Fruit fly (Drosophila melanogaster) whole organism, embryonic: ENCODE measurements around the gene Rad60.
A peak's percentile ranks its signal among the peaks of the same experiment; 100 is the strongest.

ENCODE experiments used
- Atf-2 ChIP-seq: fragments of 200-800 bp; sonication (Bioruptor generic); optimal IDR thresholded peaks from 2 replicates; lab custom pipeline; 2016; ENCODE audit warnings: missing biosample characterization, missing genetic modification characterization
- B-H1 ChIP-seq: fragments of 200-800 bp; sonication (Bioruptor generic); IDR thresholded peaks from 3 replicates; pipeline ENCODE4 v1.3.6; 2022; ENCODE audit warnings: missing biosample characterization, missing genetic modification characterization
- CG10209 ChIP-seq: fragments of 200-800 bp; sonication (Bioruptor generic); optimal IDR thresholded peaks from 3 replicates; lab custom pipeline; 2017; ENCODE audit warnings: missing biosample characterization, mild to moderate bottlenecking, missing genetic modification characterization, missing genetic modification reagents
- CG10565 ChIP-seq: fragments of 200-800 bp; sonication (Bioruptor generic); optimal IDR thresholded peaks from 3 replicates; lab custom pipeline; 2016; ENCODE audit warnings: missing biosample characterization, mild to moderate bottlenecking, missing genetic modification characterization
- CG14014 ChIP-seq: fragments of 200-800 bp; sonication (Bioruptor generic); IDR thresholded peaks from 2 replicates; pipeline ENCODE4 v1.3.6; 2022; ENCODE audit warnings: missing biosample characterization, missing genetic modification characterization
- CG15073 ChIP-seq: fragments of 200-800 bp; sonication (Bioruptor generic); optimal IDR thresholded peaks from 2 replicates; lab custom pipeline; 2016; ENCODE audit warnings: missing biosample characterization, missing genetic modification characterization
- CG15696 ChIP-seq: fragments of 200-800 bp; sonication (Bioruptor generic); optimal IDR thresholded peaks from 2 replicates; lab custom pipeline; 2019; ENCODE audit warnings: missing biosample characterization, mild to moderate bottlenecking, missing genetic modification characterization, moderate library complexity
- CG16863 ChIP-seq: fragments of 200-800 bp; sonication (Bioruptor generic); optimal IDR thresholded peaks from 3 replicates; lab custom pipeline; 2016; ENCODE audit warnings: missing biosample characterization, missing genetic modification characterization
- CG2120 ChIP-seq: fragments of 200-800 bp; sonication (Bioruptor generic); optimal IDR thresholded peaks from 3 replicates; lab custom pipeline; 2016; ENCODE audit warnings: missing biosample characterization, missing genetic modification characterization
- CG2202 ChIP-seq: fragments of 200-800 bp; sonication (Bioruptor generic); optimal IDR thresholded peaks from 2 replicates; lab custom pipeline; 2018; ENCODE audit warnings: missing biosample characterization, mild to moderate bottlenecking, missing genetic modification characterization
- CG30020 ChIP-seq: fragments of 200-800 bp; optimal IDR thresholded peaks from 2 replicates; lab custom pipeline; 2019; ENCODE audit warnings: missing biosample characterization, mild to moderate bottlenecking, missing genetic modification characterization, moderate library complexity
- CG31441 ChIP-seq: fragments of 200-800 bp; sonication (Bioruptor generic); IDR thresholded peaks from 2 replicates; pipeline ENCODE4 v1.3.6; 2022; ENCODE audit warnings: missing biosample characterization, missing genetic modification characterization
- CG4617 ChIP-seq: fragments of 200-800 bp; sonication (Bioruptor generic); optimal IDR thresholded peaks from 3 replicates; lab custom pipeline; 2016; ENCODE audit warnings: missing biosample characterization, missing genetic modification characterization, borderline replicate concordance
- CG5953 ChIP-seq: fragments of 200-800 bp; sonication (Bioruptor generic); IDR thresholded peaks from 2 replicates; pipeline ENCODE4 v1.3.6; 2022; ENCODE audit warnings: missing biosample characterization, missing genetic modification characterization
- CG6654 ChIP-seq: fragments of 200-800 bp; sonication (Bioruptor generic); optimal IDR thresholded peaks from 2 replicates; lab custom pipeline; 2017; ENCODE audit warnings: missing biosample characterization, mild to moderate bottlenecking, missing genetic modification characterization
- CG7556 ChIP-seq: fragments of 200-800 bp; sonication (Bioruptor generic); optimal IDR thresholded peaks from 2 replicates; lab custom pipeline; 2017; ENCODE audit warnings: missing biosample characterization, mild to moderate bottlenecking, missing genetic modification characterization
- CG7786 ChIP-seq: fragments of 200-800 bp; sonication (Bioruptor generic); optimal IDR thresholded peaks from 2 replicates; lab custom pipeline; 2016; ENCODE audit warnings: missing biosample characterization, missing genetic modification characterization
- CG7928 ChIP-seq: fragments of 200-800 bp; sonication (Bioruptor generic); optimal IDR thresholded peaks from 2 replicates; lab custom pipeline; 2017; ENCODE audit warnings: missing biosample characterization, mild to moderate bottlenecking, missing genetic modification characterization
- CG8944 ChIP-seq: fragments of 200-800 bp; sonication (Bioruptor generic); optimal IDR thresholded peaks from 3 replicates; lab custom pipeline; 2016; ENCODE audit warnings: missing biosample characterization, missing genetic modification characterization
- CG9437 ChIP-seq: fragments of 200-800 bp; sonication (Bioruptor generic); optimal IDR thresholded peaks from 2 replicates; lab custom pipeline; 2018; ENCODE audit warnings: missing biosample characterization, mild to moderate bottlenecking, missing genetic modification characterization
- CG9609 ChIP-seq: fragments of 200-800 bp; sonication (Bioruptor generic); optimal IDR thresholded peaks from 3 replicates; lab custom pipeline; 2016; ENCODE audit warnings: missing biosample characterization, missing genetic modification characterization
- CG9727 ChIP-seq: fragments of 200-800 bp; sonication (Bioruptor generic); optimal IDR thresholded peaks from 3 replicates; lab custom pipeline; 2017; ENCODE audit warnings: missing biosample characterization, mild to moderate bottlenecking, missing genetic modification characterization
- CTCF ChIP-seq: fragments of 200-800 bp; sonication (Bioruptor generic); optimal IDR thresholded peaks from 2 replicates; lab custom pipeline; 2017; ENCODE audit warnings: missing biosample characterization, mild to moderate bottlenecking, missing genetic modification characterization, moderate library complexity
- Dp ChIP-seq: fragments of 200-800 bp; sonication (Bioruptor generic); optimal IDR thresholded peaks from 2 replicates; lab custom pipeline; 2018; ENCODE audit warnings: missing biosample characterization, mild to moderate bottlenecking, missing genetic modification characterization, moderate library complexity
- E2f1 ChIP-seq: fragments of 200-800 bp; sonication (Bioruptor generic); IDR thresholded peaks from 2 replicates; pipeline ENCODE4 v1.3.6; 2022; ENCODE audit warnings: missing biosample characterization, missing genetic modification characterization
- HLH3B ChIP-seq: fragments of 200-800 bp; sonication (Bioruptor generic); IDR thresholded peaks from 2 replicates; pipeline ENCODE4 v1.3.6; 2022; ENCODE audit warnings: missing biosample characterization, missing genetic modification characterization
- Hr39 ChIP-seq: fragments of >200 bp; optimal IDR thresholded peaks from 2 replicates; lab custom pipeline; 2017
- MTF-1 ChIP-seq: fragments of 200-800 bp; sonication (Bioruptor generic); optimal IDR thresholded peaks from 2 replicates; lab custom pipeline; 2018; ENCODE audit warnings: missing biosample characterization, mild to moderate bottlenecking, missing genetic modification characterization, borderline replicate concordance
- Mad ChIP-seq: fragments of 200-800 bp; sonication (Bioruptor generic); optimal IDR thresholded peaks from 2 replicates; lab custom pipeline; 2016; ENCODE audit warnings: missing biosample characterization, missing genetic modification characterization
- PHDP ChIP-seq: fragments of 200-800 bp; sonication (Bioruptor generic); optimal IDR thresholded peaks from 3 replicates; lab custom pipeline; 2018; ENCODE audit warnings: missing biosample characterization, mild to moderate bottlenecking, missing genetic modification characterization, moderate library complexity
- Poxn ChIP-seq: fragments of 200-800 bp; sonication (Bioruptor generic); IDR thresholded peaks from 2 replicates; pipeline ENCODE4 v1.3.6; 2022; ENCODE audit warnings: missing biosample characterization, missing genetic modification characterization
- amos ChIP-seq: fragments of 200-800 bp; sonication (Bioruptor generic); IDR thresholded peaks from 2 replicates; pipeline ENCODE4 v1.3.6; 2022; ENCODE audit warnings: missing biosample characterization, missing genetic modification characterization; ENCODE audit not compliant: partially characterized antibody
- btn ChIP-seq: fragments of 200-800 bp; sonication (Bioruptor generic); optimal IDR thresholded peaks from 2 replicates; lab custom pipeline; 2016; ENCODE audit warnings: missing biosample characterization, missing genetic modification characterization
- chm ChIP-seq: fragments of 200-800 bp; sonication (Bioruptor generic); IDR thresholded peaks from 2 replicates; pipeline ENCODE4 v1.3.6; 2022; ENCODE audit warnings: missing biosample characterization, missing genetic modification characterization
- crp ChIP-seq, 2 experiments: fragments of 200-800 bp; sonication (Bioruptor generic); optimal IDR thresholded peaks; 2 replicates in 1 of 2; 3 replicates in 1 of 2; lab custom pipeline; 2017; ENCODE audit warnings: missing biosample characterization in 2 of 2, missing genetic modification characterization in 2 of 2, mild to moderate bottlenecking in 1 of 2, moderate library complexity in 1 of 2
- cwo ChIP-seq: fragments of 200-800 bp; sonication (Bioruptor generic); optimal IDR thresholded peaks from 3 replicates; lab custom pipeline; 2017; ENCODE audit warnings: missing biosample characterization, missing genetic modification characterization, mild to moderate bottlenecking, moderate library complexity, missing genetic modification reagents
- dm ChIP-seq: fragments of 200-800 bp; sonication (Bioruptor generic); optimal IDR thresholded peaks from 3 replicates; lab custom pipeline; 2016; ENCODE audit warnings: missing biosample characterization, missing genetic modification characterization
- ems ChIP-seq: fragments of 200-800 bp; sonication (Bioruptor generic); optimal IDR thresholded peaks from 3 replicates; lab custom pipeline; 2016; ENCODE audit warnings: missing biosample characterization, missing genetic modification characterization
- eve ChIP-seq, 2 experiments: fragments of >200 bp; optimal IDR thresholded peaks; 2 replicates each; lab custom pipeline; 2017; ENCODE audit warnings: missing biosample characterization in 2 of 2, missing genetic modification characterization in 2 of 2
- fru ChIP-seq: fragments of >200 bp; optimal IDR thresholded peaks from 2 replicates; lab custom pipeline; 2017
- gce ChIP-seq: fragments of 200-800 bp; sonication (Bioruptor generic); IDR thresholded peaks from 3 replicates; pipeline ENCODE4 v1.3.6; 2022; ENCODE audit warnings: missing biosample characterization, missing genetic modification characterization
- hkb ChIP-seq, 2 experiments: fragments of 200-800 bp in 1 of 2; fragments of >200 bp in 1 of 2; sonication (Bioruptor generic) in 1 of 2; IDR thresholded peaks in 1 of 2; optimal IDR thresholded peaks in 1 of 2; 2 replicates each; pipeline versions ENCODE4 v1.3.6 to Lab custom; 2017 to 2022; ENCODE audit warnings: missing biosample characterization in 1 of 2, missing genetic modification characterization in 1 of 2
- ind ChIP-seq: fragments of 200-800 bp; sonication (Bioruptor generic); optimal IDR thresholded peaks from 3 replicates; lab custom pipeline; 2016; ENCODE audit warnings: missing biosample characterization, missing genetic modification characterization
- lmd ChIP-seq: fragments of 200-800 bp; sonication (Bioruptor generic); IDR thresholded peaks from 2 replicates; pipeline ENCODE4 v1.3.6; 2022; ENCODE audit warnings: missing biosample characterization, missing genetic modification characterization
- nom ChIP-seq: fragments of 200-800 bp; sonication (Bioruptor generic); optimal IDR thresholded peaks from 2 replicates; lab custom pipeline; 2017; ENCODE audit warnings: missing biosample characterization, missing genetic modification characterization, mild to moderate bottlenecking, moderate library complexity, missing genetic modification reagents
- org-1 ChIP-seq: fragments of 200-800 bp; sonication (Bioruptor generic); optimal IDR thresholded peaks from 2 replicates; lab custom pipeline; 2017; ENCODE audit warnings: missing biosample characterization, missing genetic modification characterization
- pfk ChIP-seq: fragments of 200-800 bp; sonication (Bioruptor generic); optimal IDR thresholded peaks from 2 replicates; lab custom pipeline; 2018; ENCODE audit warnings: missing biosample characterization, mild to moderate bottlenecking, missing genetic modification characterization, moderate library complexity
- phol ChIP-seq: fragments of 200-800 bp; sonication (Bioruptor generic); optimal IDR thresholded peaks from 3 replicates; lab custom pipeline; 2018; ENCODE audit warnings: missing biosample characterization, mild to moderate bottlenecking, missing genetic modification characterization, moderate library complexity
- schlank ChIP-seq: fragments of 200-800 bp; sonication (Bioruptor generic); optimal IDR thresholded peaks from 2 replicates; lab custom pipeline; 2018; ENCODE audit warnings: missing biosample characterization, mild to moderate bottlenecking, missing genetic modification characterization
- slou ChIP-seq: fragments of 200-800 bp; sonication (Bioruptor generic); optimal IDR thresholded peaks from 3 replicates; lab custom pipeline; 2016; ENCODE audit warnings: missing biosample characterization, missing genetic modification characterization
- vvl ChIP-seq: fragments of 200-800 bp; sonication (Bioruptor generic); IDR thresholded peaks from 2 replicates; pipeline ENCODE4 v1.3.6; 2022; ENCODE audit warnings: missing biosample characterization, missing genetic modification characterization
- zfh1 ChIP-seq: fragments of 200-800 bp; sonication (Bioruptor generic); IDR thresholded peaks from 3 replicates; pipeline ENCODE4 v1.3.6; 2022; ENCODE audit warnings: missing biosample characterization, missing genetic modification characterization

Rad60 gene

DNA sequence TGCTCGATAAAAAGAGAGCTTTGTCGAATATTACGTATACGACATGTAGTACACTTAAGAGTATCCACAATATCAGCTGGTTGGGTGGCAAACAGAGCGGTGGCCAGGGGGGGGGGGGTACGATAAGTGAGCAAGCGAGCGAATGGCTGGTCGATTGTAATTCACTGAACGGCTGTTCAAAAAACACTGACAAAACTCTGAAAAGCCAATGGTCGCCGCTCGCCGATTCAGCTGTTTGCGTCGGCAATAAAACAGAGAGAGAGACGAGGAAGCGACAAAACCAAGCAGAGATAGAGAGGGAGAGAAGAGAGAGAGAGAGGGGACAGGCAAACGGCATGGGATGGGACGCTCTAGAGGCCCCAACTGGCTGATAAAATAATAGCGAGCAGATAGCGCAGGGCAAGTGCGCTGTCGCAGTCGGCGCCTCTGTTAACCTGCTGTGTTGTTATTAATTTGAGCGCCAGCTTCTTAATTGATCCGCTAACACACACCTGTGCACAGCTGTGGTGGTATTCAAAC lies 24.7 kb downstream of the Rad60 start, which contains the start of gene cnc (continued):
- TF ChIP-seq eve (GFP tag; optimal IDR thresholded peaks at IDR 0.05; lab: Kevin White, UChicago) (no peak), CG7928 (GFP tag; lab: Kevin White, UChicago) (peak; percentile 24), CTCF (GFP tag; lab: Kevin White, UChicago) (no peak), CG7786 (GFP tag; lab: Kevin White, UChicago) (no peak), CG4617 (no peak), CG14014 (no peak), MTF-1 (GFP tag; lab: Kevin White, UChicago) (peak; percentile 18), btn (GFP tag; lab: Kevin White, UChicago) (no peak), E2f1 (peak; percentile 21; the same call in 1 of the 2 replicates), CG10565 (no peak), Mad (GFP tag; lab: Kevin White, UChicago) (no peak), CG9609 (GFP tag; lab: Kevin White, UChicago) (no peak), CG2120 (peak; percentile 40), slou (GFP tag; lab: Kevin White, UChicago) (no peak), Poxn (GFP tag; lab: Robert Waterston, UW) (no peak), CG15696 (tag; lab: Kevin White, UChicago) (no peak), Dp (GFP tag; lab: Kevin White, UChicago) (no peak), nom (no peak), zfh1 (GFP tag; lab: Robert Waterston, UW) (no peak), CG2202 (no peak), HLH3B (GFP tag; lab: Robert Waterston, UW) (no peak), CG7556 (GFP tag; lab: Kevin White, UChicago) (no peak), CG5953 (0 out of 2 replicates have a peak, but pooled peaks have one; percentile 5), Hr39 (no peak), CG30020 (tag; lab: Kevin White, UChicago) (no peak), fru (no peak), B-H1 (GFP tag; lab: Robert Waterston, UW) (no peak; the same call in 2 of the 3 replicates), chm (0 out of 2 replicates have a peak, but pooled peaks have one; percentile 40), CG6654 (GFP tag; lab: Kevin White, UChicago) (no peak), CG9727 (GFP tag; lab: Kevin White, UChicago) (no peak), CG8944 (GFP tag; lab: Kevin White, UChicago) (no peak), org-1 (GFP tag; lab: Kevin White, UChicago) (no peak), dm (GFP tag; lab: Kevin White, UChicago) (no peak), CG10209 (GFP tag; lab: Kevin White, UChicago) (no peak), ind (GFP tag; lab: Kevin White, UChicago) (no peak), gce (GFP tag; lab: Robert Waterston, UW) (peak; percentile 72; the same call in 1 of the 3 replicates), CG16863 (GFP tag; lab: Kevin White, UChicago) (no peak), schlank (tag; lab: Kevin White, UChicago) (no peak), hkb (optimal IDR thresholded peaks at IDR 0.05; lab: Kevin White, UChicago) (no peak), hkb (GFP tag; IDR thresholded peaks at IDR 0.05; lab: Robert Waterston, UW) (peak; percentile 65), CG15073 (GFP tag; lab: Kevin White, UChicago) (no peak), CG9437 (GFP tag; lab: Kevin White, UChicago) (no peak), PHDP (tag; lab: Kevin White, UChicago) (peak; percentile 34), amos (GFP tag; lab: Robert Waterston, UW) (peak; percentile 18; the same call in 1 of the 2 replicates), Atf-2 (GFP tag; lab: Kevin White, UChicago) (no peak), lmd (GFP tag; lab: Robert Waterston, UW) (no peak), phol (tag; lab: Kevin White, UChicago) (no peak), vvl (GFP tag; lab: Robert Waterston, UW) (peak; percentile 70; the same call in 1 of the 2 replicates), crp (GFP tag; optimal IDR thresholded peaks at IDR 0.05; lab: Kevin White, UChicago) (peak in 1 of 2 experiments; percentile 80), pfk (GFP tag; lab: Kevin White, UChicago) (peak; percentile 32), ems (GFP tag; lab: Kevin White, UChicago) (peak; percentile 2), cwo (GFP tag; lab: Kevin White, UChicago) (peak; percentile 35), CG31441 (GFP tag; lab: Robert Waterston, UW) (no peak; the same call in 1 of the 2 replicates)
